Worm (Caenorhabditis elegans) whole organism, mixed stage, embryonic: ENCODE data around the gene pos-1.

Source experiments
- M03D4.4 ChIP-seq: sonication (generic microtip); optimal IDR thresholded peaks from 2 replicates; lab custom pipeline; 2017; ENCODE audit warnings: mild to moderate bottlenecking, missing genetic modification characterization, missing compliant biosample characterization
- bed-3 ChIP-seq: fragments of 200-800 bp; sonication (Bioruptor generic); optimal IDR thresholded peaks from 3 replicates; lab custom pipeline; 2018; ENCODE audit warnings: mild to moderate bottlenecking, missing genetic modification characterization, moderate library complexity, missing compliant biosample characterization
- blmp-1 ChIP-seq: fragments of 150-350 bp; optimal IDR thresholded peaks from 2 replicates; lab custom pipeline; 2014; ENCODE audit warnings: missing biosample characterization, missing genetic modification characterization
- ceh-39 ChIP-seq: fragments of 150-350 bp; optimal IDR thresholded peaks from 2 replicates; lab custom pipeline; 2014; ENCODE audit warnings: missing biosample characterization, missing genetic modification characterization
- ceh-43 ChIP-seq: fragments of 200-800 bp; sonication (Bioruptor generic); optimal IDR thresholded peaks from 2 replicates; lab custom pipeline; 2018; ENCODE audit warnings: mild to moderate bottlenecking, missing genetic modification characterization, moderate library complexity, missing compliant biosample characterization
- ceh-83 ChIP-seq: fragments of 200-800 bp; sonication (Bioruptor generic); optimal IDR thresholded peaks from 2 replicates; lab custom pipeline; 2018; ENCODE audit warnings: mild to moderate bottlenecking, missing genetic modification characterization, missing compliant biosample characterization
- ces-1 ChIP-seq: fragments of 150-350 bp; optimal IDR thresholded peaks from 2 replicates; lab custom pipeline; 2014; ENCODE audit warnings: missing biosample characterization, missing genetic modification reagents, missing genetic modification characterization
- cnd-1 ChIP-seq: fragments of 200-800 bp; sonication (Bioruptor generic); optimal IDR thresholded peaks from 2 replicates; lab custom pipeline; 2018; ENCODE audit warnings: mild to moderate bottlenecking, missing genetic modification characterization, missing compliant biosample characterization
- elt-1 ChIP-seq: sonication (generic microtip); optimal IDR thresholded peaks from 2 replicates; lab custom pipeline; 2017; ENCODE audit warnings: missing genetic modification characterization, mild to moderate bottlenecking, missing compliant biosample characterization, antibody characterized with exemption, moderate library complexity, borderline replicate concordance; ENCODE audit not compliant: insufficient read depth
- elt-3 ChIP-seq: fragments of 150-350 bp; optimal IDR thresholded peaks from 2 replicates; lab custom pipeline; 2014; ENCODE audit warnings: missing biosample characterization, missing genetic modification characterization
- flh-1 ChIP-seq: fragments of 200-800 bp; sonication (Bioruptor generic); optimal IDR thresholded peaks from 2 replicates; lab custom pipeline; 2018; ENCODE audit warnings: mild to moderate bottlenecking, missing genetic modification characterization, moderate library complexity, missing compliant biosample characterization
- hlh-1 ChIP-seq: fragments of 150-350 bp; optimal IDR thresholded peaks from 2 replicates; lab custom pipeline; 2014; ENCODE audit warnings: missing biosample characterization, missing genetic modification reagents, missing genetic modification characterization
- lin-13 ChIP-seq: fragments of 150-350 bp; optimal IDR thresholded peaks from 2 replicates; lab custom pipeline; 2014; ENCODE audit warnings: missing biosample characterization, missing genetic modification characterization
- lin-32 ChIP-seq: fragments of 200-800 bp; sonication (Bioruptor generic); optimal IDR thresholded peaks from 2 replicates; lab custom pipeline; 2018; ENCODE audit warnings: mild to moderate bottlenecking, missing genetic modification characterization, missing compliant biosample characterization
- lsy-2 ChIP-seq: fragments of 150-350 bp; optimal IDR thresholded peaks from 2 replicates; lab custom pipeline; 2014; ENCODE audit warnings: missing biosample characterization, missing genetic modification characterization
- mab-5 ChIP-seq: fragments of 150-350 bp; optimal IDR thresholded peaks from 2 replicates; lab custom pipeline; 2014; ENCODE audit warnings: missing biosample characterization, missing genetic modification characterization
- mep-1 ChIP-seq: fragments of 150-350 bp; optimal IDR thresholded peaks from 2 replicates; lab custom pipeline; 2017; ENCODE audit warnings: missing biosample characterization, missing genetic modification reagents, missing genetic modification characterization, inconsistent platforms
- mls-2 ChIP-seq: sonication (generic microtip); optimal IDR thresholded peaks from 2 replicates; lab custom pipeline; 2016; ENCODE audit warnings: mild to moderate bottlenecking, missing genetic modification characterization, moderate library complexity, missing compliant biosample characterization
- nhr-12 ChIP-seq: fragments of 150-350 bp; optimal IDR thresholded peaks from 2 replicates; lab custom pipeline; 2014; ENCODE audit warnings: missing biosample characterization, missing genetic modification characterization
- nhr-2 ChIP-seq: fragments of 150-350 bp; optimal IDR thresholded peaks from 2 replicates; lab custom pipeline; 2014; ENCODE audit warnings: missing biosample characterization, missing genetic modification characterization
- nhr-237 ChIP-seq: fragments of 150-350 bp; optimal IDR thresholded peaks from 2 replicates; lab custom pipeline; 2014; ENCODE audit warnings: missing biosample characterization, missing genetic modification characterization
- nhr-28 ChIP-seq: fragments of 150-350 bp; optimal IDR thresholded peaks from 2 replicates; lab custom pipeline; 2014; ENCODE audit warnings: missing biosample characterization, missing genetic modification characterization
- snpc-4 ChIP-seq: fragments of 150-350 bp; optimal IDR thresholded peaks from 2 replicates; lab custom pipeline; 2014; ENCODE audit warnings: missing biosample characterization, missing genetic modification characterization
- sptf-1 ChIP-seq: sonication (generic microtip); optimal IDR thresholded peaks from 2 replicates; lab custom pipeline; 2017; ENCODE audit warnings: mild to moderate bottlenecking, missing genetic modification characterization, moderate library complexity, missing compliant biosample characterization
- tbx-8 ChIP-seq: fragments of 200-800 bp; sonication (Bioruptor generic); optimal IDR thresholded peaks from 2 replicates; lab custom pipeline; 2018; ENCODE audit warnings: mild to moderate bottlenecking, missing genetic modification characterization, moderate library complexity, missing compliant biosample characterization
- unc-120 ChIP-seq: sonication (generic microtip); optimal IDR thresholded peaks from 2 replicates; lab custom pipeline; 2017; ENCODE audit warnings: missing genetic modification characterization, missing compliant biosample characterization; ENCODE audit not compliant: poor library complexity, severe bottlenecking
- unc-39 ChIP-seq: fragments of 150-350 bp; optimal IDR thresholded peaks from 2 replicates; lab custom pipeline; 2014; ENCODE audit warnings: missing biosample characterization, missing genetic modification characterization
- unc-62 ChIP-seq: fragments of 150-350 bp; optimal IDR thresholded peaks from 2 replicates; lab custom pipeline; 2014; ENCODE audit warnings: missing biosample characterization, missing genetic modification reagents, missing genetic modification characterization
- zip-8 ChIP-seq: fragments of 150-350 bp; optimal IDR thresholded peaks from 2 replicates; lab custom pipeline; 2014; ENCODE audit warnings: missing biosample characterization, missing genetic modification characterization
- ztf-11 ChIP-seq: fragments of 150-350 bp; optimal IDR thresholded peaks from 2 replicates; lab custom pipeline; 2014; ENCODE audit warnings: missing biosample characterization, missing genetic modification characterization

Gene pos-1

ce11 chrV:8394357-8394850 lies 19.5 kb upstream of the pos-1 start, which contains the start of the genes pho-6 and F52E1.3:
Gene pho-6 (minus strand): TSS chrV:8394457.
Gene F52E1.3 (plus strand): TSS chrV:8394800.
- TF ChIP-seq flh-1 (GFP tag; lab: Kevin White, UChicago) (no peak), hlh-1 (no peak), blmp-1 (no peak), nhr-2 (tag; lab: Kevin White, UChicago) (no peak), lin-32 (no peak), nhr-28 (tag; lab: Kevin White, UChicago) (no peak), nhr-12 (no peak), ceh-83 (GFP tag; lab: Kevin White, UChicago) (no peak), lin-13 (tag; lab: Kevin White, UChicago) (no peak), mls-2 (tag; lab: Kevin White, UChicago) (no peak), cnd-1 (tag; lab: Kevin White, UChicago) (no peak), ceh-39 (tag; lab: Kevin White, UChicago) (no peak), lsy-2 (tag; lab: Kevin White, UChicago) (no peak), unc-62 (no peak)
- TF ChIP-seq, all 35 proteins: peak for 0

- TF ChIP-seq nhr-237 (tag; lab: Kevin White, UChicago), result no peak
- no peak for TF ChIP-seq elt-1 (tag; lab: Kevin White, UChicago)
- no peak for TF ChIP-seq lin-13 (tag; lab: Kevin White, UChicago)
- TF ChIP-seq elt-3 (tag; lab: Kevin White, UChicago), result no peak
- TF ChIP-seq unc-39, result no peak
- no peak for TF ChIP-seq mab-5
- TF ChIP-seq mls-2 (tag; lab: Kevin White, UChicago), result no peak
- TF ChIP-seq blmp-1, result no peak
- no peak for TF ChIP-seq ces-1 (GFP tag; lab: Kevin White, UChicago)
- no peak for TF ChIP-seq M03D4.4 (tag; lab: Kevin White, UChicago)
Measured at ce11 chrV:8400808-8401207, 13.1 kb upstream of the pos-1 start.

- TF ChIP-seq unc-120 (tag; lab: Kevin White, UChicago) (no peak), snpc-4 (tag; lab: Kevin White, UChicago) (no peak), bed-3 (GFP tag; lab: Kevin White, UChicago) (no peak), nhr-2 (tag; lab: Kevin White, UChicago) (no peak), hlh-1 (no peak), mab-5 (no peak), lsy-2 (tag; lab: Kevin White, UChicago) (no peak), sptf-1 (no peak), ces-1 (GFP tag; lab: Kevin White, UChicago) (no peak), tbx-8 (GFP tag; lab: Kevin White, UChicago) (no peak), ceh-43 (GFP tag; lab: Kevin White, UChicago) (no peak), ceh-39 (tag; lab: Kevin White, UChicago) (no peak), unc-39 (no peak), nhr-237 (tag; lab: Kevin White, UChicago) (no peak), cnd-1 (tag; lab: Kevin White, UChicago) (no peak), blmp-1 (no peak), zip-8 (tag; lab: Kevin White, UChicago) (no peak), lin-13 (tag; lab: Kevin White, UChicago) (no peak), M03D4.4 (tag; lab: Kevin White, UChicago) (no peak)
Measured at ce11 chrV:8401267-8401666, 12.6 kb upstream of the pos-1 start.

- TF ChIP-seq elt-1 (tag; lab: Kevin White, UChicago) (no peak), nhr-2 (tag; lab: Kevin White, UChicago) (no peak), flh-1 (GFP tag; lab: Kevin White, UChicago) (no peak), ztf-11 (tag; lab: Kevin White, UChicago) (no peak), bed-3 (GFP tag; lab: Kevin White, UChicago) (no peak), unc-62 (no peak), nhr-12 (no peak), snpc-4 (tag; lab: Kevin White, UChicago) (no peak), elt-3 (tag; lab: Kevin White, UChicago) (no peak), ceh-43 (GFP tag; lab: Kevin White, UChicago) (no peak), mep-1 (tag; lab: Kevin White, UChicago) (no peak), blmp-1 (no peak), cnd-1 (tag; lab: Kevin White, UChicago) (no peak)
Measured at ce11 chrV:8402392-8402791, 11.5 kb upstream of the pos-1 start, which contains the start of gene F52E1.9. Gene F52E1.9 (minus strand): TSS chrV:8402669.

ce11 chrV:8403152-8403551 lies 10.7 kb upstream of the pos-1 start:
- TF ChIP-seq M03D4.4 (tag; lab: Kevin White, UChicago) (no peak), elt-1 (tag; lab: Kevin White, UChicago) (no peak)
